Fruit fly (Drosophila melanogaster) whole organism, adult: ENCODE measurements around the gene RpS3.

Experiments used
- CG11617 ChIP-seq: fragments of 200-800 bp; sonication (Bioruptor generic); optimal IDR thresholded peaks from 2 replicates; lab custom pipeline; 2017; ENCODE audit warnings: mild to moderate bottlenecking, missing biosample characterization, missing genetic modification reagents, missing genetic modification characterization
- CG12768 ChIP-seq: fragments of 200-800 bp; sonication (Bioruptor generic); optimal IDR thresholded peaks from 2 replicates; lab custom pipeline; 2017; ENCODE audit warnings: missing biosample characterization, missing genetic modification characterization, mild to moderate bottlenecking, moderate library complexity, missing genetic modification reagents
- CG14711 ChIP-seq: fragments of 200-800 bp; sonication (Bioruptor generic); optimal IDR thresholded peaks from 2 replicates; lab custom pipeline; 2018; ENCODE audit warnings: missing biosample characterization, mild to moderate bottlenecking, missing genetic modification characterization, moderate library complexity
- CG1620 ChIP-seq: fragments of 200-800 bp; sonication (Bioruptor generic); optimal IDR thresholded peaks from 2 replicates; lab custom pipeline; 2016; ENCODE audit warnings: missing biosample characterization, missing genetic modification characterization
- CG33017 ChIP-seq: fragments of 200-800 bp; sonication (Bioruptor generic); optimal IDR thresholded peaks from 2 replicates; lab custom pipeline; 2018; ENCODE audit warnings: missing biosample characterization, mild to moderate bottlenecking, missing genetic modification characterization, moderate library complexity
- Crg-1 ChIP-seq: fragments of 200-800 bp; sonication (Bioruptor generic); optimal IDR thresholded peaks from 2 replicates; lab custom pipeline; 2016; ENCODE audit warnings: missing biosample characterization, missing genetic modification characterization
- cnc ChIP-seq, 2 experiments: fragments of >200 bp; optimal IDR thresholded peaks; 2 replicates each; lab custom pipeline; 2017
- ovo ChIP-seq: fragments of 200-800 bp; sonication (Bioruptor generic); optimal IDR thresholded peaks from 2 replicates; lab custom pipeline; 2016; ENCODE audit warnings: missing biosample characterization, missing genetic modification characterization
- tj ChIP-seq: fragments of 200-800 bp; sonication (Bioruptor generic); optimal IDR thresholded peaks from 3 replicates; lab custom pipeline; 2017; ENCODE audit warnings: missing biosample characterization, mild to moderate bottlenecking, missing genetic modification characterization, moderate library complexity

dm6 chr3R:23320251-23320650, 38.4 kb upstream of the RpS3 start:
- no peak for TF ChIP-seq CG14711
- no peak for TF ChIP-seq CG33017 (tag; lab: Kevin White, UChicago)
- TF ChIP-seq CG1620 = no peak
- no peak for TF ChIP-seq cnc (optimal IDR thresholded peaks at IDR 0.05; lab: Kevin White, UChicago)
- no peak for TF ChIP-seq ovo
- TF ChIP-seq CG11617 (GFP tag; lab: Kevin White, UChicago) = no peak
- TF ChIP-seq Crg-1 (GFP tag; lab: Kevin White, UChicago) = no peak
- TF ChIP-seq CG12768 (GFP tag; lab: Kevin White, UChicago) = no peak
- no peak for TF ChIP-seq tj
